Worm (Caenorhabditis elegans) whole organism, L1 larva: ENCODE results near the gene T08E11.1.

Experiments
- blmp-1 ChIP-seq: fragments of 150-350 bp; optimal IDR thresholded peaks from 2 replicates; lab custom pipeline; 2014; ENCODE audit warnings: missing biosample characterization, missing genetic modification characterization
- dsc-1 ChIP-seq: sonication (generic microtip); optimal IDR thresholded peaks from 2 replicates; lab custom pipeline; 2016; ENCODE audit warnings: mild to moderate bottlenecking, missing genetic modification characterization, missing compliant biosample characterization
- egl-27 ChIP-seq, 2 experiments: fragments of 150-350 bp in 1 of 2; sonication (generic microtip); optimal IDR thresholded peaks; 3 replicates each; lab custom pipeline; 2017 to 2018; ENCODE audit warnings: missing biosample characterization in 2 of 2, missing genetic modification characterization in 2 of 2, missing genetic modification reagents in 2 of 2
- hlh-17 ChIP-seq: fragments of 200-800 bp; sonication (Bioruptor generic); optimal IDR thresholded peaks from 2 replicates; lab custom pipeline; 2018; ENCODE audit warnings: missing genetic modification characterization, mild to moderate bottlenecking, missing compliant biosample characterization, moderate library complexity, borderline replicate concordance
- irx-1 ChIP-seq: sonication (generic microtip); optimal IDR thresholded peaks from 2 replicates; lab custom pipeline; 2016; ENCODE audit warnings: missing genetic modification characterization, missing compliant biosample characterization
- lir-3 ChIP-seq: sonication (generic microtip); optimal IDR thresholded peaks from 2 replicates; lab custom pipeline; 2016; ENCODE audit warnings: mild to moderate bottlenecking, missing genetic modification characterization, moderate library complexity, missing compliant biosample characterization; ENCODE audit not compliant: poor library complexity
- mdl-1 ChIP-seq, 2 experiments: fragments of 150-350 bp; optimal IDR thresholded peaks; 2 replicates each; lab custom pipeline; 2014 to 2017; ENCODE audit warnings: missing biosample characterization in 2 of 2, missing genetic modification characterization in 2 of 2, inconsistent platforms in 1 of 2
- nhr-11 ChIP-seq: fragments of 150-350 bp; optimal IDR thresholded peaks from 2 replicates; lab custom pipeline; 2014; ENCODE audit warnings: missing biosample characterization, missing genetic modification characterization
- nhr-76 ChIP-seq: sonication (generic microtip); optimal IDR thresholded peaks from 2 replicates; lab custom pipeline; 2017; ENCODE audit warnings: missing biosample characterization, missing genetic modification characterization
- nhr-77 ChIP-seq: fragments of 150-350 bp; optimal IDR thresholded peaks from 2 replicates; lab custom pipeline; 2014; ENCODE audit warnings: missing biosample characterization, missing genetic modification characterization
- ztf-4 ChIP-seq: fragments of 150-350 bp; optimal IDR thresholded peaks from 2 replicates; lab custom pipeline; 2014; ENCODE audit warnings: missing biosample characterization, missing genetic modification characterization

ce11 chrII:1851716-1852115, 15.4 kb downstream of the T08E11.1 start:
- no peak for TF ChIP-seq irx-1 (tag; lab: Kevin White, UChicago)
- TF ChIP-seq ztf-4 = no peak
- TF ChIP-seq nhr-11 (tag; lab: Kevin White, UChicago) = no peak
- peak in 1 of 2 experiments; percentile 7 for TF ChIP-seq mdl-1 (tag; optimal IDR thresholded peaks at IDR 0.05; lab: Kevin White, UChicago)
- TF ChIP-seq nhr-77 (tag; lab: Kevin White, UChicago) = no peak
- no peak for TF ChIP-seq dsc-1 (tag; lab: Kevin White, UChicago)
- no peak for TF ChIP-seq egl-27 (tag; optimal IDR thresholded peaks at IDR 0.05; lab: Kevin White, UChicago)
- TF ChIP-seq blmp-1 (tag; lab: Kevin White, UChicago) = peak; percentile 40
- TF ChIP-seq lir-3 (tag; lab: Kevin White, UChicago) = no peak
- TF ChIP-seq hlh-17 (GFP tag; lab: Kevin White, UChicago) = no peak
- TF ChIP-seq nhr-76 (tag; lab: Kevin White, UChicago) = no peak
